Fruit fly (Drosophila melanogaster) whole organism, embryonic: ENCODE measurements around the gene PolG2.

Source experiments
- Abd-B ChIP-seq: fragments of 200-800 bp; sonication (Bioruptor generic); optimal IDR thresholded peaks from 2 replicates; lab custom pipeline; 2018; ENCODE audit warnings: missing biosample characterization, mild to moderate bottlenecking, missing genetic modification characterization, moderate library complexity
- Atf6 ChIP-seq: fragments of 200-800 bp; sonication (Bioruptor generic); IDR thresholded peaks from 2 replicates; pipeline ENCODE4 v1.3.6; 2022; ENCODE audit warnings: missing biosample characterization, missing genetic modification characterization
- Blimp-1 ChIP-seq: fragments of 200-800 bp; sonication (Bioruptor generic); optimal IDR thresholded peaks from 3 replicates; lab custom pipeline; 2018; ENCODE audit warnings: missing biosample characterization, missing genetic modification characterization, mild to moderate bottlenecking, moderate library complexity, missing genetic modification reagents
- CG1024 ChIP-seq: fragments of 200-800 bp; sonication (Bioruptor generic); IDR thresholded peaks from 2 replicates; pipeline ENCODE4 v1.3.6; 2022; ENCODE audit warnings: missing biosample characterization, missing genetic modification characterization
- CG10543 ChIP-seq: fragments of 200-800 bp; sonication (Bioruptor generic); optimal IDR thresholded peaks from 3 replicates; lab custom pipeline; 2017; ENCODE audit warnings: missing biosample characterization, mild to moderate bottlenecking, missing genetic modification characterization, moderate library complexity
- CG10959 ChIP-seq: fragments of 200-800 bp; sonication (Bioruptor generic); IDR thresholded peaks from 2 replicates; pipeline ENCODE4 v1.3.6; 2022; ENCODE audit warnings: missing biosample characterization, missing genetic modification characterization
- CG13894 ChIP-seq: fragments of 200-800 bp; sonication (Bioruptor generic); optimal IDR thresholded peaks from 3 replicates; lab custom pipeline; 2018; ENCODE audit warnings: missing biosample characterization, mild to moderate bottlenecking, missing genetic modification characterization, moderate library complexity
- CG15601 ChIP-seq: fragments of 200-800 bp; sonication (Bioruptor generic); optimal IDR thresholded peaks from 3 replicates; lab custom pipeline; 2019; ENCODE audit warnings: missing biosample characterization, mild to moderate bottlenecking, missing genetic modification characterization, moderate library complexity
- CG2678 ChIP-seq: fragments of 200-800 bp; sonication (Bioruptor generic); optimal IDR thresholded peaks from 3 replicates; lab custom pipeline; 2019; ENCODE audit warnings: missing biosample characterization, mild to moderate bottlenecking, missing genetic modification characterization, moderate library complexity
- CG2889 ChIP-seq: fragments of 200-800 bp; sonication (Bioruptor generic); IDR thresholded peaks from 3 replicates; pipeline ENCODE4 v1.3.6; 2022; ENCODE audit warnings: missing biosample characterization, missing genetic modification characterization
- CG32532 ChIP-seq: fragments of 200-800 bp; sonication (Bioruptor generic); IDR thresholded peaks from 2 replicates; pipeline ENCODE4 v1.3.6; 2022; ENCODE audit warnings: missing biosample characterization, missing genetic modification characterization
- CG33213 ChIP-seq: fragments of 200-800 bp; sonication (Bioruptor generic); optimal IDR thresholded peaks from 3 replicates; lab custom pipeline; 2016; ENCODE audit warnings: missing biosample characterization, missing genetic modification characterization
- CG5953 ChIP-seq: fragments of 200-800 bp; sonication (Bioruptor generic); IDR thresholded peaks from 2 replicates; pipeline ENCODE4 v1.3.6; 2022; ENCODE audit warnings: missing biosample characterization, missing genetic modification characterization
- CG6654 ChIP-seq: fragments of 200-800 bp; sonication (Bioruptor generic); optimal IDR thresholded peaks from 2 replicates; lab custom pipeline; 2017; ENCODE audit warnings: missing biosample characterization, mild to moderate bottlenecking, missing genetic modification characterization
- CG6683 ChIP-seq: fragments of 200-800 bp; sonication (Bioruptor generic); optimal IDR thresholded peaks from 2 replicates; lab custom pipeline; 2017; ENCODE audit warnings: missing biosample characterization, mild to moderate bottlenecking, missing genetic modification characterization, missing genetic modification reagents
- CG7839 ChIP-seq: fragments of 200-800 bp; sonication (Bioruptor generic); optimal IDR thresholded peaks from 3 replicates; lab custom pipeline; 2018; ENCODE audit warnings: missing biosample characterization, mild to moderate bottlenecking, missing genetic modification characterization, moderate library complexity
- CG8089 ChIP-seq: fragments of 200-800 bp; sonication (Bioruptor generic); optimal IDR thresholded peaks from 3 replicates; lab custom pipeline; 2016; ENCODE audit warnings: missing biosample characterization, missing genetic modification characterization
- Chrac-16 ChIP-seq: fragments of 200-800 bp; sonication (Bioruptor generic); optimal IDR thresholded peaks from 3 replicates; lab custom pipeline; 2016; ENCODE audit warnings: missing biosample characterization, missing genetic modification characterization
- CrebB ChIP-seq: fragments of 200-800 bp; sonication (Bioruptor generic); optimal IDR thresholded peaks from 3 replicates; lab custom pipeline; 2018; ENCODE audit warnings: missing biosample characterization, mild to moderate bottlenecking, missing genetic modification characterization
- Dip3 ChIP-seq: fragments of 200-800 bp; sonication (Bioruptor generic); optimal IDR thresholded peaks from 3 replicates; lab custom pipeline; 2016; ENCODE audit warnings: missing biosample characterization, missing genetic modification characterization
- Fer2 ChIP-seq: fragments of 200-800 bp; sonication (Bioruptor generic); optimal IDR thresholded peaks from 2 replicates; lab custom pipeline; 2018; ENCODE audit warnings: missing biosample characterization, mild to moderate bottlenecking, missing genetic modification characterization, moderate library complexity
- Fer3 ChIP-seq: fragments of 200-800 bp; sonication (Bioruptor generic); optimal IDR thresholded peaks from 2 replicates; lab custom pipeline; 2018; ENCODE audit warnings: missing biosample characterization, mild to moderate bottlenecking, missing genetic modification characterization, moderate library complexity
- H2.0 ChIP-seq: fragments of 200-800 bp; sonication (Bioruptor generic); IDR thresholded peaks from 2 replicates; pipeline ENCODE4 v1.3.6; 2022; ENCODE audit warnings: missing biosample characterization, missing genetic modification characterization
- Hand ChIP-seq: fragments of 200-800 bp; sonication (Bioruptor generic); optimal IDR thresholded peaks from 2 replicates; lab custom pipeline; 2017; ENCODE audit warnings: mild to moderate bottlenecking, missing biosample characterization, missing genetic modification reagents, missing genetic modification characterization
- Meics ChIP-seq: fragments of 200-800 bp; sonication (Bioruptor generic); optimal IDR thresholded peaks from 2 replicates; lab custom pipeline; 2017; ENCODE audit warnings: missing biosample characterization, mild to moderate bottlenecking, missing genetic modification characterization
- Mes4 ChIP-seq: fragments of 200-800 bp; sonication (Bioruptor generic); optimal IDR thresholded peaks from 2 replicates; lab custom pipeline; 2016; ENCODE audit warnings: missing biosample characterization, missing genetic modification characterization
- Scr ChIP-seq: fragments of 200-800 bp; sonication (Bioruptor generic); IDR thresholded peaks from 2 replicates; pipeline ENCODE4 v1.3.6; 2022; ENCODE audit warnings: missing biosample characterization, missing genetic modification characterization; ENCODE audit not compliant: partially characterized antibody
- Six4 ChIP-seq: fragments of 200-800 bp; sonication (Bioruptor generic); optimal IDR thresholded peaks from 2 replicates; lab custom pipeline; 2016; ENCODE audit warnings: missing biosample characterization, missing genetic modification characterization
- Sox100B ChIP-seq: fragments of 200-800 bp; sonication (Bioruptor generic); optimal IDR thresholded peaks from 3 replicates; lab custom pipeline; 2018; ENCODE audit warnings: missing biosample characterization, mild to moderate bottlenecking, missing genetic modification characterization
- Usf ChIP-seq: fragments of 200-800 bp; sonication (Bioruptor generic); optimal IDR thresholded peaks from 2 replicates; lab custom pipeline; 2017; ENCODE audit warnings: missing genotype, missing biosample characterization, missing genetic modification characterization
- ac ChIP-seq: fragments of 200-800 bp; sonication (Bioruptor generic); optimal IDR thresholded peaks from 3 replicates; lab custom pipeline; 2017; ENCODE audit warnings: missing biosample characterization, mild to moderate bottlenecking, missing genetic modification characterization
- az2 ChIP-seq: fragments of 200-800 bp; sonication (Bioruptor generic); optimal IDR thresholded peaks from 3 replicates; lab custom pipeline; 2016; ENCODE audit warnings: missing biosample characterization, missing genetic modification characterization
- chm ChIP-seq: fragments of 200-800 bp; sonication (Bioruptor generic); IDR thresholded peaks from 2 replicates; pipeline ENCODE4 v1.3.6; 2022; ENCODE audit warnings: missing biosample characterization, missing genetic modification characterization
- crp ChIP-seq, 2 experiments: fragments of 200-800 bp; sonication (Bioruptor generic); optimal IDR thresholded peaks; 2 replicates in 1 of 2; 3 replicates in 1 of 2; lab custom pipeline; 2017; ENCODE audit warnings: missing biosample characterization in 2 of 2, missing genetic modification characterization in 2 of 2, mild to moderate bottlenecking in 1 of 2, moderate library complexity in 1 of 2
- da ChIP-seq: fragments of 200-800 bp; sonication (Bioruptor generic); optimal IDR thresholded peaks from 2 replicates; lab custom pipeline; 2016; ENCODE audit warnings: missing biosample characterization, missing genetic modification characterization
- exex ChIP-seq: fragments of 200-800 bp; sonication (Bioruptor generic); optimal IDR thresholded peaks from 4 replicates; lab custom pipeline; 2018; ENCODE audit warnings: missing biosample characterization, mild to moderate bottlenecking, missing genetic modification characterization, moderate library complexity
- eyg ChIP-seq: fragments of 200-800 bp; sonication (Bioruptor generic); optimal IDR thresholded peaks from 3 replicates; lab custom pipeline; 2016; ENCODE audit warnings: missing biosample characterization, missing genetic modification characterization
- gcm2 ChIP-seq: fragments of 200-800 bp; sonication (Bioruptor generic); optimal IDR thresholded peaks from 2 replicates; lab custom pipeline; 2016; ENCODE audit warnings: missing biosample characterization, missing genetic modification characterization
- gem ChIP-seq: fragments of 200-800 bp; sonication (Bioruptor generic); optimal IDR thresholded peaks from 2 replicates; lab custom pipeline; 2019; ENCODE audit warnings: missing biosample characterization, mild to moderate bottlenecking, missing genetic modification characterization, moderate library complexity
- grau ChIP-seq: fragments of 200-800 bp; optimal IDR thresholded peaks from 3 replicates; lab custom pipeline; 2019; ENCODE audit warnings: missing biosample characterization, mild to moderate bottlenecking, missing genetic modification characterization, moderate library complexity
- gro ChIP-seq: fragments of 200-800 bp; sonication (Bioruptor generic); optimal IDR thresholded peaks from 2 replicates; lab custom pipeline; 2016; ENCODE audit warnings: missing biosample characterization, missing genetic modification characterization
- gsb-n ChIP-seq: fragments of 200-800 bp; sonication (Bioruptor generic); optimal IDR thresholded peaks from 3 replicates; lab custom pipeline; 2018; ENCODE audit warnings: missing biosample characterization, mild to moderate bottlenecking, missing genetic modification characterization
- knrl ChIP-seq: fragments of 200-800 bp; sonication (Bioruptor generic); IDR thresholded peaks from 3 replicates; pipeline ENCODE4 v1.3.6; 2022; ENCODE audit warnings: missing biosample characterization, missing genetic modification characterization; ENCODE audit not compliant: partially characterized antibody
- mirr ChIP-seq: fragments of 200-800 bp; sonication (Bioruptor generic); optimal IDR thresholded peaks from 3 replicates; lab custom pipeline; 2018; ENCODE audit warnings: missing biosample characterization, mild to moderate bottlenecking, missing genetic modification characterization
- nerfin-2 ChIP-seq: fragments of 200-800 bp; sonication (Bioruptor generic); IDR thresholded peaks from 2 replicates; pipeline ENCODE4 v1.3.6; 2022; ENCODE audit warnings: missing biosample characterization, missing genetic modification characterization; ENCODE audit not compliant: partially characterized antibody
- onecut ChIP-seq: fragments of 200-800 bp; sonication (Bioruptor generic); IDR thresholded peaks from 2 replicates; pipeline ENCODE4 v1.3.6; 2022; ENCODE audit warnings: missing biosample characterization, missing genetic modification characterization
- org-1 ChIP-seq: fragments of 200-800 bp; sonication (Bioruptor generic); optimal IDR thresholded peaks from 2 replicates; lab custom pipeline; 2017; ENCODE audit warnings: missing biosample characterization, missing genetic modification characterization
- pum ChIP-seq: fragments of 200-800 bp; sonication (Bioruptor generic); optimal IDR thresholded peaks from 2 replicates; lab custom pipeline; 2016; ENCODE audit warnings: missing biosample characterization, missing genetic modification characterization
- run ChIP-seq: fragments of 200-800 bp; sonication (Bioruptor generic); optimal IDR thresholded peaks from 3 replicates; lab custom pipeline; 2018; ENCODE audit warnings: missing biosample characterization, mild to moderate bottlenecking, missing genetic modification characterization
- sens ChIP-seq: fragments of 200-800 bp; sonication (Bioruptor generic); peaks from one replicate; lab custom pipeline; 2016; ENCODE audit warnings: missing biosample characterization, missing genetic modification characterization
- tio ChIP-seq: fragments of 200-800 bp; sonication (Bioruptor generic); optimal IDR thresholded peaks from 2 replicates; lab custom pipeline; 2017; ENCODE audit warnings: missing biosample characterization, missing genetic modification characterization, inconsistent platforms
- zfh2 ChIP-seq: fragments of 200-800 bp; sonication (Bioruptor generic); optimal IDR thresholded peaks from 2 replicates; lab custom pipeline; 2016; ENCODE audit warnings: missing biosample characterization, missing genetic modification characterization

The PolG2 gene

DNA sequence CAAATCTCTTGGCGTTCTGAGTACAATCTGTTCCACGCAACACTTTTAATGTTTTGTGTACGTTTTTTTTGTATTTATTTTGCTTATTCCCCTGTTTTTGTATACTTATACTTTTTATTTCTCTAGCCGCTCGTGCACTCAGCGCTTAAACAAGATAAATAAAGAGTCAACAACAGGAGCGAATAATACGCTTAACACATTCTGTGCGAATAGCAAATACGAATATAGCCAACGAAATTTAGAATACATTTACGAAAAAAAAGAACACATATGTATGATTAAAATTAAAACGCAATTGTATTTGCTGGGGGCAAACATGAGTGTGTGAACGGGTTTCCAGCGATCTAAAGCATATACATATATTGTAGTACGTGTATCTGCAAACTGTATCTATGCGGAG lies 49.0 kb upstream of the PolG2 start (continued):
- TF ChIP-seq gem (tag; lab: Kevin White, UChicago) (peak; percentile 11), onecut (GFP tag; lab: Robert Waterston, UW) (no peak), chm (no peak), CG5953 (GFP tag; lab: Robert Waterston, UW) (no peak), CG13894 (tag; lab: Kevin White, UChicago) (peak; percentile 28), eyg (GFP tag; lab: Kevin White, UChicago) (peak; percentile 25), sens (GFP tag; lab: Kevin White, UChicago) (peak; percentile 55), CrebB (tag; lab: Kevin White, UChicago) (no peak), Sox100B (GFP tag; lab: Kevin White, UChicago) (no peak), Six4 (no peak), CG2678 (tag; lab: Kevin White, UChicago) (peak; percentile 54), Scr (no peak), CG32532 (no peak), Fer3 (tag; lab: Kevin White, UChicago) (peak; percentile 51), gro (GFP tag; lab: Kevin White, UChicago) (peak; percentile 55), Hand (GFP tag; lab: Kevin White, UChicago) (peak; percentile 14), run (no peak), Fer2 (tag; lab: Kevin White, UChicago) (no peak), Atf6 (GFP tag; lab: Robert Waterston, UW) (peak; percentile 28; the same call in 1 of the 2 replicates), CG33213 (no peak), CG2889 (GFP tag; lab: Robert Waterston, UW) (no peak), H2.0 (no peak), CG10959 (no peak), grau (tag; lab: Kevin White, UChicago) (peak; percentile 6), gcm2 (GFP tag; lab: Kevin White, UChicago) (no peak), CG15601 (tag; lab: Kevin White, UChicago) (no peak), ac (no peak), Dip3 (GFP tag; lab: Kevin White, UChicago) (no peak), exex (tag; lab: Kevin White, UChicago) (no peak), Blimp-1 (GFP tag; lab: Kevin White, UChicago) (no peak), CG10543 (peak; percentile 68), knrl (GFP tag; lab: Robert Waterston, UW) (no peak), crp (GFP tag; optimal IDR thresholded peaks at IDR 0.05; lab: Kevin White, UChicago) (no peak), CG8089 (GFP tag; lab: Kevin White, UChicago) (no peak), da (GFP tag; lab: Kevin White, UChicago) (no peak), org-1 (GFP tag; lab: Kevin White, UChicago) (no peak), CG7839 (tag; lab: Kevin White, UChicago) (no peak), gsb-n (tag; lab: Kevin White, UChicago) (no peak), Chrac-16 (GFP tag; lab: Kevin White, UChicago) (no peak), Abd-B (no peak), pum (no peak), zfh2 (GFP tag; lab: Kevin White, UChicago) (peak; percentile 10), Usf (GFP tag; lab: Kevin White, UChicago) (no peak), CG1024 (no peak), CG6654 (no peak), az2 (no peak), CG6683 (GFP tag; lab: Kevin White, UChicago) (no peak), nerfin-2 (GFP tag; lab: Robert Waterston, UW) (no peak), Mes4 (GFP tag; lab: Kevin White, UChicago) (no peak), Meics (peak; percentile 61), mirr (GFP tag; lab: Kevin White, UChicago) (peak; percentile 0), tio (GFP tag; lab: Kevin White, UChicago) (no peak)
